Worm (Caenorhabditis elegans) whole organism, L4/young adult: Measurements from ENCODE around the gene nish-1.

Experiments
- W03F9.2 ChIP-seq: fragments of 150-350 bp; optimal IDR thresholded peaks from 2 replicates; lab custom pipeline; 2014; ENCODE audit warnings: missing biosample characterization, missing genetic modification characterization
- dao-5 ChIP-seq: sonication (generic microtip); optimal IDR thresholded peaks from 2 replicates; lab custom pipeline; 2016; ENCODE audit warnings: missing genotype, missing genetic modification characterization, moderate library complexity, missing compliant biosample characterization
- him-1 ChIP-seq: sonication (generic microtip); optimal IDR thresholded peaks from 2 replicates; lab custom pipeline; 2016; ENCODE audit warnings: missing genotype, missing genetic modification reagents, missing genetic modification characterization, missing compliant biosample characterization

DNA sequence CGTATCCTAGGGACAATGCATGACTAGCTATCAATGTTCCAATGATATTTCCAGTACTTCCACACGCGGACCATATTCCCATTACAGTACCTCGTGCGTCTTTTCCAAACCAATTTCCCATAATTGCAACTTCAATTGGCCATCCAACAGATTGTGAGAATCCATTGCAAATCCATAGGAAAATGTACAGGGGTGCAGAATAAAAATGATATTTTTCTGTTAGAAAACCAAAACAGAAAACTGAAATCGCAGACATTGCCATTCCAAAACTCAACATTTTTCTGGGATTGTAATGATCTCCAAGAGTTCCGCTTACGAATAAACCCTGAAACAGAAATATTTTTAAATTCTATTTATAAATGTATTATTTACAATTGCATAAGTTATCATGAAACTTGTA is 13.0 kb upstream of the nish-1 start:
- no peak for TF ChIP-seq him-1
- TF ChIP-seq dao-5 (tag; lab: Kevin White, UChicago), result no peak
- no peak for TF ChIP-seq W03F9.2 (tag; lab: Kevin White, UChicago)
